Fruit fly (Drosophila melanogaster) whole organism, embryonic: ENCODE data around the gene Invadolysin.

Experiments used
- Atf-2 ChIP-seq: fragments of 200-800 bp; sonication (Bioruptor generic); optimal IDR thresholded peaks from 2 replicates; lab custom pipeline; 2016; ENCODE audit warnings: missing biosample characterization, missing genetic modification characterization
- C15 ChIP-seq: fragments of 200-800 bp; sonication (Bioruptor generic); IDR thresholded peaks from 3 replicates; pipeline ENCODE4 v1.3.6; 2022; ENCODE audit warnings: missing biosample characterization, missing genetic modification characterization
- CG12236 ChIP-seq: fragments of 200-800 bp; sonication (Bioruptor generic); optimal IDR thresholded peaks from 2 replicates; lab custom pipeline; 2016; ENCODE audit warnings: missing biosample characterization, missing genetic modification characterization
- CG12391 ChIP-seq: fragments of 200-800 bp; sonication (Bioruptor generic); optimal IDR thresholded peaks from 3 replicates; lab custom pipeline; 2018; ENCODE audit warnings: missing biosample characterization, mild to moderate bottlenecking, missing genetic modification characterization, moderate library complexity
- CG12744 ChIP-seq: fragments of 200-800 bp; sonication (Bioruptor generic); optimal IDR thresholded peaks from 2 replicates; lab custom pipeline; 2016; ENCODE audit warnings: missing biosample characterization, missing genetic modification characterization
- CG17829 ChIP-seq: fragments of 200-800 bp; optimal IDR thresholded peaks from 2 replicates; lab custom pipeline; 2019; ENCODE audit warnings: missing biosample characterization, mild to moderate bottlenecking, missing genetic modification characterization, moderate library complexity
- CG1832 ChIP-seq: fragments of 200-800 bp; sonication (Bioruptor generic); optimal IDR thresholded peaks from 2 replicates; lab custom pipeline; 2017; ENCODE audit warnings: missing biosample characterization, mild to moderate bottlenecking, missing genetic modification characterization, inconsistent platforms
- CG18599 ChIP-seq: fragments of 200-800 bp; sonication (Bioruptor generic); optimal IDR thresholded peaks from 3 replicates; lab custom pipeline; 2017; ENCODE audit warnings: missing biosample characterization, missing genetic modification characterization, mild to moderate bottlenecking, moderate library complexity, missing genetic modification reagents
- CG2202 ChIP-seq: fragments of 200-800 bp; sonication (Bioruptor generic); optimal IDR thresholded peaks from 2 replicates; lab custom pipeline; 2018; ENCODE audit warnings: missing biosample characterization, mild to moderate bottlenecking, missing genetic modification characterization
- CG2889 ChIP-seq: fragments of 200-800 bp; sonication (Bioruptor generic); IDR thresholded peaks from 3 replicates; pipeline ENCODE4 v1.3.6; 2022; ENCODE audit warnings: missing biosample characterization, missing genetic modification characterization
- CG34422 ChIP-seq: fragments of 200-800 bp; sonication (Bioruptor generic); IDR thresholded peaks from 3 replicates; pipeline ENCODE4 v1.3.6; 2022; ENCODE audit warnings: missing biosample characterization, missing genetic modification characterization
- CG4360 ChIP-seq: fragments of 200-800 bp; sonication (Bioruptor generic); IDR thresholded peaks from 2 replicates; pipeline ENCODE4 v1.3.6; 2022; ENCODE audit warnings: missing biosample characterization, missing genetic modification characterization
- CG4854 ChIP-seq: fragments of 200-800 bp; sonication (Bioruptor generic); optimal IDR thresholded peaks from 2 replicates; lab custom pipeline; 2016; ENCODE audit warnings: missing biosample characterization, missing genetic modification characterization, inconsistent platforms
- CG6654 ChIP-seq: fragments of 200-800 bp; sonication (Bioruptor generic); optimal IDR thresholded peaks from 2 replicates; lab custom pipeline; 2017; ENCODE audit warnings: missing biosample characterization, mild to moderate bottlenecking, missing genetic modification characterization
- CG8359 ChIP-seq: fragments of 200-800 bp; sonication (Bioruptor generic); optimal IDR thresholded peaks from 2 replicates; lab custom pipeline; 2017; ENCODE audit warnings: missing biosample characterization, mild to moderate bottlenecking, missing genetic modification characterization, borderline replicate concordance
- CG8924 ChIP-seq: fragments of 200-800 bp; optimal IDR thresholded peaks from 3 replicates; lab custom pipeline; 2019; ENCODE audit warnings: missing biosample characterization, mild to moderate bottlenecking, missing genetic modification characterization, moderate library complexity
- E2f1 ChIP-seq: fragments of 200-800 bp; sonication (Bioruptor generic); IDR thresholded peaks from 2 replicates; pipeline ENCODE4 v1.3.6; 2022; ENCODE audit warnings: missing biosample characterization, missing genetic modification characterization
- E2f2 ChIP-seq: fragments of 200-800 bp; sonication (Bioruptor generic); IDR thresholded peaks from 2 replicates; pipeline ENCODE4 v1.3.6; 2022; ENCODE audit warnings: missing biosample characterization, missing genetic modification characterization
- HLHmδ ChIP-seq: fragments of 200-800 bp; sonication (Bioruptor generic); optimal IDR thresholded peaks from 2 replicates; lab custom pipeline; 2018; ENCODE audit warnings: missing biosample characterization, mild to moderate bottlenecking, missing genetic modification characterization, moderate library complexity
- Hmr ChIP-seq: fragments of 200-800 bp; sonication (Bioruptor generic); optimal IDR thresholded peaks from 3 replicates; lab custom pipeline; 2017; ENCODE audit warnings: mild to moderate bottlenecking, missing biosample characterization, missing genetic modification reagents, missing genetic modification characterization
- Hr3 ChIP-seq: fragments of 200-800 bp; sonication (Bioruptor generic); optimal IDR thresholded peaks from 3 replicates; lab custom pipeline; 2016; ENCODE audit warnings: missing biosample characterization, missing genetic modification characterization
- Kr ChIP-seq: fragments of 200-800 bp; sonication (Bioruptor generic); optimal IDR thresholded peaks from 2 replicates; lab custom pipeline; 2017; ENCODE audit warnings: missing biosample characterization, mild to moderate bottlenecking, missing genetic modification characterization
- Lim3 ChIP-seq: fragments of 200-800 bp; sonication (Bioruptor generic); IDR thresholded peaks from 2 replicates; pipeline ENCODE4 v1.3.6; 2022; ENCODE audit warnings: missing biosample characterization, missing genetic modification characterization
- MBD-R2 ChIP-seq: fragments of 200-800 bp; sonication (Bioruptor generic); IDR thresholded peaks from 2 replicates; pipeline ENCODE4 v1.3.6; 2022; ENCODE audit warnings: missing biosample characterization, missing genetic modification characterization
- Pdp1 ChIP-seq, 2 experiments: fragments of 200-800 bp; sonication (Bioruptor generic); optimal IDR thresholded peaks; 3 replicates each; lab custom pipeline; 2016; ENCODE audit warnings: missing biosample characterization in 2 of 2, missing genetic modification characterization in 2 of 2, mild to moderate bottlenecking in 1 of 2, moderate library complexity in 1 of 2
- Spps ChIP-seq: fragments of 200-800 bp; sonication (Bioruptor generic); optimal IDR thresholded peaks from 2 replicates; lab custom pipeline; 2018; ENCODE audit warnings: missing biosample characterization, mild to moderate bottlenecking, missing genetic modification characterization
- Sry-δ ChIP-seq: fragments of 200-800 bp; sonication (Bioruptor generic); optimal IDR thresholded peaks from 2 replicates; lab custom pipeline; 2016; ENCODE audit warnings: missing biosample characterization, missing genetic modification characterization
- Stat92E ChIP-seq, 3 experiments: fragments of >200 bp in 2 of 3; fragments of 200-800 bp in 1 of 3; sonication (Bioruptor generic) in 1 of 3; optimal IDR thresholded peaks; 2 replicates each; lab custom pipeline; 2017 to 2019; ENCODE audit warnings: missing biosample characterization in 3 of 3, missing genetic modification characterization in 3 of 3, mild to moderate bottlenecking in 1 of 3, moderate library complexity in 1 of 3
- al ChIP-seq: fragments of 200-800 bp; sonication (Bioruptor generic); IDR thresholded peaks from 2 replicates; pipeline ENCODE4 v1.3.6; 2022; ENCODE audit warnings: missing biosample characterization, missing genetic modification characterization
- aop ChIP-seq: fragments of 200-800 bp; sonication (Bioruptor generic); IDR thresholded peaks from 2 replicates; pipeline ENCODE4 v1.3.6; 2022; ENCODE audit warnings: missing biosample characterization, missing genetic modification characterization
- ara ChIP-seq: fragments of 200-800 bp; sonication (Bioruptor generic); IDR thresholded peaks from 2 replicates; pipeline ENCODE4 v1.3.6; 2022; ENCODE audit warnings: missing biosample characterization, missing genetic modification characterization
- az2 ChIP-seq: fragments of 200-800 bp; sonication (Bioruptor generic); optimal IDR thresholded peaks from 3 replicates; lab custom pipeline; 2016; ENCODE audit warnings: missing biosample characterization, missing genetic modification characterization
- bowl ChIP-seq: fragments of 200-800 bp; sonication (Bioruptor generic); IDR thresholded peaks from 2 replicates; pipeline ENCODE4 v1.3.6; 2022; ENCODE audit warnings: missing biosample characterization, missing genetic modification characterization
- bsh ChIP-seq, 2 experiments: fragments of 200-800 bp; sonication (Bioruptor generic); optimal IDR thresholded peaks; 2 replicates each; lab custom pipeline; 2017 to 2018; ENCODE audit warnings: mild to moderate bottlenecking in 2 of 2, missing biosample characterization in 2 of 2, missing genetic modification characterization in 2 of 2, moderate library complexity in 1 of 2
- dimm ChIP-seq: fragments of 200-800 bp; sonication (Bioruptor generic); IDR thresholded peaks from 2 replicates; pipeline ENCODE4 v1.3.6; 2022; ENCODE audit warnings: missing biosample characterization, missing genetic modification characterization
- dpn ChIP-seq, 2 experiments: fragments of 200-800 bp; sonication (Bioruptor generic); optimal IDR thresholded peaks; 3 replicates each; lab custom pipeline; 2016; ENCODE audit warnings: missing biosample characterization in 2 of 2, missing genetic modification characterization in 2 of 2
- esg ChIP-seq: fragments of 200-800 bp; sonication (Bioruptor generic); conservative IDR thresholded peaks from 2 replicates; pipeline ENCODE4 v1.3.6; 2022; ENCODE audit warnings: missing biosample characterization, missing genetic modification characterization
- exex ChIP-seq: fragments of 200-800 bp; sonication (Bioruptor generic); optimal IDR thresholded peaks from 4 replicates; lab custom pipeline; 2018; ENCODE audit warnings: missing biosample characterization, mild to moderate bottlenecking, missing genetic modification characterization, moderate library complexity
- insv ChIP-seq, 2 experiments: fragments of 200-800 bp; sonication (Bioruptor generic); optimal IDR thresholded peaks; 3 replicates each; lab custom pipeline; 2016 to 2018; ENCODE audit warnings: missing biosample characterization in 2 of 2, missing genetic modification characterization in 2 of 2
- lab ChIP-seq: fragments of 200-800 bp; sonication (Bioruptor generic); optimal IDR thresholded peaks from 3 replicates; lab custom pipeline; 2017; ENCODE audit warnings: missing biosample characterization, missing genetic modification characterization, mild to moderate bottlenecking, moderate library complexity, missing genetic modification reagents
- nmo ChIP-seq: fragments of 200-800 bp; sonication (Bioruptor generic); optimal IDR thresholded peaks from 2 replicates; lab custom pipeline; 2018; ENCODE audit warnings: missing biosample characterization, mild to moderate bottlenecking, missing genetic modification characterization, moderate library complexity
- oc ChIP-seq: fragments of 200-800 bp; sonication (Bioruptor generic); optimal IDR thresholded peaks from 2 replicates; lab custom pipeline; 2018; ENCODE audit warnings: missing biosample characterization, mild to moderate bottlenecking, missing genetic modification characterization, moderate library complexity
- pros ChIP-seq: fragments of 200-800 bp; sonication (Bioruptor generic); optimal IDR thresholded peaks from 3 replicates; lab custom pipeline; 2019; ENCODE audit warnings: missing biosample characterization, mild to moderate bottlenecking, missing genetic modification characterization, moderate library complexity
- ranshi ChIP-seq: fragments of 200-800 bp; sonication (Bioruptor generic); IDR thresholded peaks from 2 replicates; pipeline ENCODE4 v1.3.6; 2022; ENCODE audit warnings: missing biosample characterization, missing genetic modification characterization
- sima ChIP-seq: fragments of 200-800 bp; sonication (Bioruptor generic); optimal IDR thresholded peaks from 2 replicates; lab custom pipeline; 2016; ENCODE audit warnings: missing biosample characterization, missing genetic modification characterization
- slbo ChIP-seq: fragments of 200-800 bp; sonication (Bioruptor generic); IDR thresholded peaks from 2 replicates; pipeline ENCODE4 v1.3.6; 2022; ENCODE audit warnings: missing biosample characterization, missing genetic modification characterization
- tap ChIP-seq: fragments of 200-800 bp; optimal IDR thresholded peaks from 3 replicates; lab custom pipeline; 2019; ENCODE audit warnings: missing biosample characterization, mild to moderate bottlenecking, missing genetic modification characterization, moderate library complexity
- tin ChIP-seq: fragments of 200-800 bp; sonication (Bioruptor generic); optimal IDR thresholded peaks from 3 replicates; lab custom pipeline; 2016; ENCODE audit warnings: missing biosample characterization, missing genetic modification characterization

Gene Invadolysin

dm6 chr3R:10144103-10144998 is at the start of gene Invadolysin, which contains the start of gene TAF1B (continued):
- peak; percentile 15 for TF ChIP-seq oc
- TF ChIP-seq CG2889 (GFP tag; lab: Robert Waterston, UW), result no peak
- TF ChIP-seq C15 (GFP tag; lab: Robert Waterston, UW), result no peak
- peak; percentile 96 for TF ChIP-seq E2f2
- no peak for TF ChIP-seq CG2202 (tag; lab: Kevin White, UChicago)
- peak; percentile 24; the same call in 1 of the 2 replicates for TF ChIP-seq esg (GFP tag; lab: Robert Waterston, UW)
- TF ChIP-seq tin (GFP tag; lab: Kevin White, UChicago), result peak; percentile 20
- peak; percentile 15; the same call in 1 of the 2 replicates for TF ChIP-seq ara (GFP tag; lab: Robert Waterston, UW)
- TF ChIP-seq bsh (GFP tag; optimal IDR thresholded peaks at IDR 0.05; lab: Kevin White, UChicago), result peak in 1 of 2 experiments; percentile 31
- no peak for TF ChIP-seq Lim3 (GFP tag; lab: Robert Waterston, UW)
- no peak for TF ChIP-seq aop (GFP tag; lab: Robert Waterston, UW)
- no peak for TF ChIP-seq Atf-2
- peak; percentile 44 for TF ChIP-seq az2
- TF ChIP-seq Hr3 (GFP tag; lab: Kevin White, UChicago), result peak; percentile 51
- peak; percentile 81 for TF ChIP-seq CG12391
- no peak for TF ChIP-seq Spps
- no peak for TF ChIP-seq CG8359 (GFP tag; lab: Kevin White, UChicago)
- TF ChIP-seq lab (GFP tag; lab: Kevin White, UChicago), result peak; percentile 47
- TF ChIP-seq CG12236 (GFP tag; lab: Kevin White, UChicago), result no peak
- TF ChIP-seq CG4854, result peak; percentile 2
- TF ChIP-seq pros (GFP tag; lab: Kevin White, UChicago), result peak; percentile 20
- peak; percentile 72 for TF ChIP-seq CG17829 (tag; lab: Kevin White, UChicago)
- peak in 1 of 3 experiments; percentile 35 for TF ChIP-seq Stat92E (GFP tag; optimal IDR thresholded peaks at IDR 0.05; lab: Kevin White, UChicago)
- no peak for TF ChIP-seq CG6654 (GFP tag; lab: Kevin White, UChicago)
- no peak for TF ChIP-seq CG12744 (GFP tag; lab: Kevin White, UChicago)
- peak; percentile 78 for TF ChIP-seq Hmr (GFP tag; lab: Kevin White, UChicago)
- TF ChIP-seq tap, result peak; percentile 28
- peak; percentile 36 to 75 for TF ChIP-seq Pdp1 (GFP tag; optimal IDR thresholded peaks at IDR 0.05; lab: Kevin White, UChicago)
- TF ChIP-seq CG34422 (GFP tag; lab: Robert Waterston, UW), result peak; percentile 83
- TF ChIP-seq nmo (GFP tag; lab: Kevin White, UChicago), result peak; percentile 69
- no peak for TF ChIP-seq CG4360
- TF ChIP-seq dpn (GFP tag; optimal IDR thresholded peaks at IDR 0.05; lab: Kevin White, UChicago), result peak; percentile 7 to 55
- no peak for TF ChIP-seq dimm (GFP tag; lab: Robert Waterston, UW)
- TF ChIP-seq bowl (GFP tag; lab: Robert Waterston, UW), result no peak
- peak; percentile 81 for TF ChIP-seq slbo
- no peak for TF ChIP-seq sima (GFP tag; lab: Kevin White, UChicago)
- peak; percentile 61 for TF ChIP-seq CG8924 (tag; lab: Kevin White, UChicago)
- peak; percentile 48 for TF ChIP-seq Kr (GFP tag; lab: Kevin White, UChicago)
- peak; percentile 36 for TF ChIP-seq exex (tag; lab: Kevin White, UChicago)
- peak; percentile 60 for TF ChIP-seq CG18599 (GFP tag; lab: Kevin White, UChicago)
- peak; percentile 66 for TF ChIP-seq HLHmδ (GFP tag; lab: Kevin White, UChicago)
- TF ChIP-seq al (GFP tag; lab: Robert Waterston, UW), result no peak
- TF ChIP-seq MBD-R2 (GFP tag; lab: Robert Waterston, UW), result peak; percentile 54
- TF ChIP-seq E2f1 (GFP tag; lab: Robert Waterston, UW), result no peak
- TF ChIP-seq insv (GFP tag; optimal IDR thresholded peaks at IDR 0.05; lab: Kevin White, UChicago), result peak in 1 of 2 experiments; percentile 39
- no peak for TF ChIP-seq CG1832 (GFP tag; lab: Kevin White, UChicago)
- peak; percentile 37; the same call in 1 of the 2 replicates for TF ChIP-seq ranshi (GFP tag; lab: Robert Waterston, UW)
- peak; percentile 88 for TF ChIP-seq Sry-δ (GFP tag; lab: Kevin White, UChicago)
